Fruit fly (Drosophila melanogaster): ENCODE data around the gene Ubc87F.
A peak's percentile ranks its signal among the peaks of the same experiment; 100 is the strongest.

Ubc87F gene

dm6 chr3R:13686371-13687211 is 31.4 kb downstream of the Ubc87F start, which contains the start of gene omd (continued):
- 0 out of 4 replicates have a peak, but pooled peaks have one; percentile 66 for TF ChIP-seq chinmo (GFP tag; IDR thresholded peaks at IDR 0.05; ENCODE audit: partially characterized antibody)
- peak; percentile 54 for TF ChIP-seq Taf1 (GFP tag; IDR thresholded peaks at IDR 0.05)
- peak; percentile 25 for TF ChIP-seq Hr3 (GFP tag; optimal IDR thresholded peaks at IDR 0.05)
- TF ChIP-seq fd3F (GFP tag; optimal IDR thresholded peaks at IDR 0.05): no peak
- peak; percentile 61 for TF ChIP-seq CG17385 (GFP tag; optimal IDR thresholded peaks at IDR 0.05)
- peak; percentile 59; the same call in 1 of the 2 replicates for TF ChIP-seq HLH3B (GFP tag; IDR thresholded peaks at IDR 0.05)
- no peak for TF ChIP-seq oc (tag; optimal IDR thresholded peaks at IDR 0.05)
- TF ChIP-seq CG12236 (GFP tag; optimal IDR thresholded peaks at IDR 0.05): peak; percentile 61
- TF ChIP-seq fu2 (GFP tag; optimal IDR thresholded peaks at IDR 0.05): no peak
- peak; percentile 69 for TF ChIP-seq CG8944 (GFP tag; optimal IDR thresholded peaks at IDR 0.05)
- TF ChIP-seq E2f2 (GFP tag; IDR thresholded peaks at IDR 0.05): 0 out of 2 replicates have a peak, but pooled peaks have one; percentile 18
- TF ChIP-seq CG17829 (tag; optimal IDR thresholded peaks at IDR 0.05): peak; percentile 36
- TF ChIP-seq salm (tag; optimal IDR thresholded peaks at IDR 0.05): peak; percentile 48
- no peak for TF ChIP-seq CG7963 (GFP tag; IDR thresholded peaks at IDR 0.05; ENCODE audit: partially characterized antibody)
- no peak for TF ChIP-seq CG7556 (GFP tag; optimal IDR thresholded peaks at IDR 0.05)
- TF ChIP-seq CG11398 (GFP tag; optimal IDR thresholded peaks at IDR 0.05): peak; percentile 31
- peak; percentile 34 for TF ChIP-seq B-H2 (GFP tag; optimal IDR thresholded peaks at IDR 0.05)
- TF ChIP-seq CG10274 (GFP tag; optimal IDR thresholded peaks at IDR 0.05): peak; percentile 55
- TF ChIP-seq zen2 (GFP tag; IDR thresholded peaks at IDR 0.05; ENCODE audit: partially characterized antibody): no peak
- TF ChIP-seq h (optimal IDR thresholded peaks at IDR 0.05): no peak
- no peak for TF ChIP-seq Hr39 (optimal IDR thresholded peaks at IDR 0.05)
- TF ChIP-seq HHEX (GFP tag; optimal IDR thresholded peaks at IDR 0.05): peak; percentile 66
- peak; percentile 32 to 56 for TF ChIP-seq dpn (GFP tag; optimal IDR thresholded peaks at IDR 0.05)
- TF ChIP-seq gt (GFP tag; IDR thresholded peaks at IDR 0.05): no peak
- TF ChIP-seq Doc3 (GFP tag; IDR thresholded peaks at IDR 0.05; ENCODE audit: partially characterized antibody): no peak
- TF ChIP-seq CG1603 (tag; optimal IDR thresholded peaks at IDR 0.05): no peak
- peak; percentile 64 for TF ChIP-seq ash1 (GFP tag; optimal IDR thresholded peaks at IDR 0.05)
- TF ChIP-seq CoRest (tag; optimal IDR thresholded peaks at IDR 0.05): no peak
- TF ChIP-seq jing (GFP tag; optimal IDR thresholded peaks at IDR 0.05): no peak
- TF ChIP-seq Spps (tag; optimal IDR thresholded peaks at IDR 0.05): no peak
- TF ChIP-seq CG1529 (GFP tag; optimal IDR thresholded peaks at IDR 0.05): peak; percentile 60
- TF ChIP-seq HLH54F (GFP tag; optimal IDR thresholded peaks at IDR 0.05): peak; percentile 41
- TF ChIP-seq kah (GFP tag; optimal IDR thresholded peaks at IDR 0.05): no peak
- no peak for TF ChIP-seq lbe (GFP tag; optimal IDR thresholded peaks at IDR 0.05)
- TF ChIP-seq CG5953 (GFP tag; IDR thresholded peaks at IDR 0.05): peak; percentile 46; the same call in 1 of the 2 replicates
- TF ChIP-seq D19A (tag; optimal IDR thresholded peaks at IDR 0.05): no peak
- TF ChIP-seq bsh (GFP tag; optimal IDR thresholded peaks at IDR 0.05): peak in 1 of 2 experiments; percentile 59
- no peak for TF ChIP-seq wor (GFP tag; IDR thresholded peaks at IDR 0.05)
- peak; percentile 96 for TF ChIP-seq CG34376 (GFP tag; optimal IDR thresholded peaks at IDR 0.05)
- TF ChIP-seq slp2 (GFP tag; optimal IDR thresholded peaks at IDR 0.05): no peak
- TF ChIP-seq CG18599 (GFP tag; optimal IDR thresholded peaks at IDR 0.05): peak; percentile 88
- TF ChIP-seq Deaf1 (tag; optimal IDR thresholded peaks at IDR 0.05): no peak
- TF ChIP-seq CG18011 (GFP tag; optimal IDR thresholded peaks at IDR 0.05): peak; percentile 4
- TF ChIP-seq gem (tag; optimal IDR thresholded peaks at IDR 0.05): no peak
- TF ChIP-seq Dfd (GFP tag; optimal IDR thresholded peaks at IDR 0.05): no peak
- TF ChIP-seq ap (GFP tag; IDR thresholded peaks at IDR 0.05): peak; percentile 61
- peak; percentile 21 for TF ChIP-seq pb (GFP tag; optimal IDR thresholded peaks at IDR 0.05)
- TF ChIP-seq CG11085 (GFP tag; IDR thresholded peaks at IDR 0.05): no peak
- TF ChIP-seq disco-r (GFP tag; optimal IDR thresholded peaks at IDR 0.05): no peak

Measured in whole organism, embryonic.